Worm (Caenorhabditis elegans): Measurements from ENCODE around the gene hpo-40.

The hpo-40 gene

DNA sequence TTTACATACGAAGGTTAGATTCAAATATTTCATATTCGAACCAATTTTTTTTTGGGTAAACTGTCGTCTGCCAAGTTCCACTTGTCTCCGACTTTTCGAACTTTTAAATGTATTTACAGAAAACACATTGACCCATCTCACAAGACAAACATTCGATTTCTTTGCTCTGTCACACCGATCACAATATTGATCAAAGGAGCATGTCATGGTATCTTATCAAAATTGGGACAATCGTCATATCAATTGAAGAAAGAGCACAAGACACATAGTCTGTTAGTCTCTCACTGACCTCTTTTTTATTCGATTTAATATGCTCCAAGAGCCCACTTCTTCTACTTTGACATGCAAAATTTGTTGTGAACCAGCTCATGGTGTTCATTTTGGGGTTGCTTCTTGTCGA lies 43.3 kb downstream of the hpo-40 start, which contains the start of gene nhr-232:
TSS of gene nhr-232 (plus strand) at position 121 of the 400 bp plus-strand sequence.
- no peak for TF ChIP-seq B0310.2 (tag; optimal IDR thresholded peaks at IDR 0.05)
- TF ChIP-seq sea-1 (GFP tag; conservative IDR thresholded peaks at IDR 0.05) = no peak

ce11 chrV:10260460-10260859 lies 47.7 kb downstream of the hpo-40 start, which contains the start of gene sri-18:
TSS of gene sri-18 (minus strand) at chrV:10260560.
- TF ChIP-seq tbx-37 (GFP tag; conservative IDR thresholded peaks at IDR 0.05) = no peak
- TF ChIP-seq ama-1 (optimal IDR thresholded peaks at IDR 0.05) = no peak
- TF ChIP-seq flt-1 (GFP tag; IDR thresholded peaks at IDR 0.05) = no peak
- no peak for TF ChIP-seq tbx-11 (GFP tag; IDR thresholded peaks at IDR 0.05)
- TF ChIP-seq B0310.2 (tag; optimal IDR thresholded peaks at IDR 0.05) = no peak
- TF ChIP-seq aly-1 (tag; optimal IDR thresholded peaks at IDR 0.05) = no peak
- no peak for TF ChIP-seq ceh-36 (tag; optimal IDR thresholded peaks at IDR 0.05)
- no peak for TF ChIP-seq hmg-4 (GFP tag; optimal IDR thresholded peaks at IDR 0.05)
- no peak for TF ChIP-seq tra-4 (tag; optimal IDR thresholded peaks at IDR 0.05)
- no peak for TF ChIP-seq hnd-1 (tag; optimal IDR thresholded peaks at IDR 0.05)
- TF ChIP-seq F13C5.2 (tag; optimal IDR thresholded peaks at IDR 0.05) = no peak
- no peak for TF ChIP-seq ceh-13 (GFP tag; optimal IDR thresholded peaks at IDR 0.05)
- no peak for TF ChIP-seq hmbx-1 (tag; optimal IDR thresholded peaks at IDR 0.05)
- no peak for TF ChIP-seq ets-7 (tag; optimal IDR thresholded peaks at IDR 0.05)
- no peak for TF ChIP-seq scrt-1 (GFP tag; IDR thresholded peaks at IDR 0.05)

ce11 chrV:10265019-10265418 lies 52.3 kb downstream of the hpo-40 start:
- TF ChIP-seq ceh-36 (tag; optimal IDR thresholded peaks at IDR 0.05) = no peak
- TF ChIP-seq hmbx-1 (tag; optimal IDR thresholded peaks at IDR 0.05) = no peak
- TF ChIP-seq scrt-1 (GFP tag; IDR thresholded peaks at IDR 0.05) = no peak
- TF ChIP-seq tbx-37 (GFP tag; conservative IDR thresholded peaks at IDR 0.05) = no peak
- TF ChIP-seq flt-1 (GFP tag; IDR thresholded peaks at IDR 0.05) = no peak
- no peak for TF ChIP-seq tra-4 (tag; optimal IDR thresholded peaks at IDR 0.05)
- no peak for TF ChIP-seq ceh-13 (GFP tag; optimal IDR thresholded peaks at IDR 0.05)
- no peak for TF ChIP-seq ama-1 (optimal IDR thresholded peaks at IDR 0.05)
- no peak for TF ChIP-seq sea-1 (GFP tag; conservative IDR thresholded peaks at IDR 0.05)
- no peak for TF ChIP-seq pes-1 (GFP tag; IDR thresholded peaks at IDR 0.05)
- no peak for TF ChIP-seq hnd-1 (tag; optimal IDR thresholded peaks at IDR 0.05)
- no peak for TF ChIP-seq aly-1 (tag; optimal IDR thresholded peaks at IDR 0.05)
- TF ChIP-seq tbx-11 (GFP tag; IDR thresholded peaks at IDR 0.05) = no peak
- TF ChIP-seq hmg-4 (GFP tag; optimal IDR thresholded peaks at IDR 0.05) = no peak

Measured in whole organism, early embryonic.